Worm (Caenorhabditis elegans): ENCODE measurements around the gene ZK616.61.

- TF ChIP-seq pag-3 (tag; optimal IDR thresholded peaks at IDR 0.05; ENCODE audit: borderline replicate concordance, insufficient read depth), result no peak
- no peak for TF ChIP-seq nhr-237 (tag; optimal IDR thresholded peaks at IDR 0.05)
- no peak for TF ChIP-seq jun-1 (tag; optimal IDR thresholded peaks at IDR 0.05)
- no peak for TF ChIP-seq elt-3 (tag; optimal IDR thresholded peaks at IDR 0.05)
- no peak for TF ChIP-seq blmp-1 (tag; optimal IDR thresholded peaks at IDR 0.05)
- no peak for TF ChIP-seq lin-13 (GFP tag; optimal IDR thresholded peaks at IDR 0.05)
- no peak for TF ChIP-seq nhr-20 (tag; optimal IDR thresholded peaks at IDR 0.05)
- TF ChIP-seq lin-15B (tag; optimal IDR thresholded peaks at IDR 0.05), result no peak
- no peak for TF ChIP-seq lin-39 (tag; optimal IDR thresholded peaks at IDR 0.05)
- TF ChIP-seq lsy-2 (tag; optimal IDR thresholded peaks at IDR 0.05), result no peak
- no peak for TF ChIP-seq snpc-4 (tag; optimal IDR thresholded peaks at IDR 0.05)
Observed at ce11 chrIV:5385020-5385419, 20.4 kb upstream of the ZK616.61 start, which contains the start of gene F41H10.12.

Data from whole organism, L1 larva.